Worm (Caenorhabditis elegans): ENCODE measurements around the gene C46E10.1.

DNA sequence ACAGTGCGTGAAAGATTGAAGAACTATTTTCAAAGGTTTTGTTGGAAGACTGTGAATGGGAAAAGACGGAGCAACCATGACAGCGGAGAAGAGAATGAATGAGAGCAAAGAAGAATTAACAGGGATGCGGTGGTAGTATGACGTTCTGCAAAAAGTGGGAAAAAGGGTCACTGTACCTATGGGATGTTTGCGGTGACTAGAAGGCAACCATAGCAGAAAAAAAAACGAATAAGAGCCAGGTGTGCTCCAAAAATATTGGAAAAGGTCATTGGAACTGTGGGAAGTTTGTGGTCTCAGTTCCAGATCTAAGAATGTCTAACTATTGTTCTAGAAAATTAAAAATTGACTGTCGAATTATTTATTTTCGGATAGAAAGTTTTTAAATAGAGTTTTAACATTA is 24.7 kb downstream of the C46E10.1 start, which contains the start of gene fbxb-90:
- TF ChIP-seq ama-1 (optimal IDR thresholded peaks at IDR 0.05), result no peak
- no peak for TF ChIP-seq lin-11 (tag; optimal IDR thresholded peaks at IDR 0.05)
- TF ChIP-seq snpc-4 (tag; optimal IDR thresholded peaks at IDR 0.05), result no peak

Measured in whole organism, L2 larva.